Worm (Caenorhabditis elegans): ENCODE data around the gene trmt-10C.2.

DNA sequence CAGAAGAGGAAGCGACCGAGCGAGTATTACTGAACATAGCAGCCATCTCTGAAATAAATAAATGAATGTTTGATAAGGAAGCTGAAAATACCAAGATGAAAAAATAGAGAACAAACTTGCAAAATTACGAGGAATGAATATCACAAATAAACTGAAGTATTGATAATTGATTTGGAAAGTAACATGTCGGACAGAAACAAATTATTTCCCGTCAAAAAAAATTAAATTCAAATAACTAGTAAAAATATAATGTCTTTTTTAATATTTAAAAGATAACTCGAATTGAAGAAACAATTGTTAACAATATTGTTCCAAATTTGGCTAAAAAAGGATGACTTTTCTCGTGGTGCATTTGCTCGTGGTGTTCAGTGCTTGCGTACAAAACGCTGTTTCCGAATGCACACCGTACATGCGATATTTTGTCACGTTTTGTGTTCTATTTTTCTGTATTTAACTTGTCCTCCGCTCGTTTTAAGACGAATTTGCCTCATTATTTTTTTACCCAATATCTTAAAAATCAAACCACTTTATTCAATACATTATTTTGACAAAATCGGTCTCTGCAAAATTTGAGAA, 4.1 kb upstream of the trmt-10C.2 start, which contains the start of gene rpn-13:
- TF ChIP-seq elt-3 (tag; optimal IDR thresholded peaks at IDR 0.05) (no peak), lsy-12 (tag; optimal IDR thresholded peaks at IDR 0.05) (no peak), pqm-1 (tag; optimal IDR thresholded peaks at IDR 0.05) (no peak), lin-15B (tag; optimal IDR thresholded peaks at IDR 0.05) (peak; percentile 46), skn-1 (tag; optimal IDR thresholded peaks at IDR 0.05) (peak; percentile 98), aly-2 (tag; optimal IDR thresholded peaks at IDR 0.05) (no peak), mml-1 (tag; optimal IDR thresholded peaks at IDR 0.05) (no peak)
